Fruit fly (Drosophila melanogaster) whole organism, wandering third instar larva: ENCODE data around the gene SsRbeta.

ENCODE experiments used
- Abd-B ChIP-seq: fragments of >200 bp; optimal IDR thresholded peaks from 2 replicates; lab custom pipeline; 2017; ENCODE audit warnings: missing biosample characterization, missing genetic modification characterization
- CG32264 ChIP-seq: fragments of 200-800 bp; sonication (Bioruptor generic); optimal IDR thresholded peaks from 2 replicates; lab custom pipeline; 2016; ENCODE audit warnings: missing biosample characterization, missing genetic modification characterization
- CG9705 ChIP-seq: fragments of 200-800 bp; sonication (Bioruptor generic); optimal IDR thresholded peaks from 2 replicates; lab custom pipeline; 2018; ENCODE audit warnings: missing biosample characterization, mild to moderate bottlenecking, missing genetic modification characterization
- CrebA ChIP-seq: fragments of 200-800 bp; sonication (Bioruptor generic); optimal IDR thresholded peaks from 2 replicates; lab custom pipeline; 2016; ENCODE audit warnings: missing biosample characterization, mild to moderate bottlenecking, missing genetic modification characterization, borderline replicate concordance
- Dfd ChIP-seq: fragments of >200 bp; optimal IDR thresholded peaks from 2 replicates; lab custom pipeline; 2017; ENCODE audit warnings: missing biosample characterization, missing genetic modification characterization
- Dif ChIP-seq: fragments of 200-275, 200-300 bp; sonication (Bioruptor generic); optimal IDR thresholded peaks from 2 replicates; lab custom pipeline; 2018; ENCODE audit warnings: missing biosample characterization, missing genetic modification characterization; ENCODE audit not compliant: partially characterized antibody
- GATAd ChIP-seq: sonication (Bioruptor generic); optimal IDR thresholded peaks from 2 replicates; lab custom pipeline; 2016; ENCODE audit warnings: missing biosample characterization, missing genetic modification characterization
- HLH106 ChIP-seq: fragments of 200-800 bp; optimal IDR thresholded peaks from 3 replicates; lab custom pipeline; 2019; ENCODE audit warnings: missing biosample characterization, mild to moderate bottlenecking, missing genetic modification characterization, moderate library complexity
- Hnf4 ChIP-seq: fragments of 200-800 bp; sonication (Bioruptor generic); optimal IDR thresholded peaks from 2 replicates; lab custom pipeline; 2016; ENCODE audit warnings: missing biosample characterization, mild to moderate bottlenecking, missing genetic modification characterization
- Hr78 ChIP-seq: fragments of >200 bp; optimal IDR thresholded peaks from 2 replicates; lab custom pipeline; 2017; ENCODE audit warnings: missing biosample characterization, missing genetic modification characterization
- Hr83 ChIP-seq: fragments of 200-300 bp; sonication (Bioruptor generic); optimal IDR thresholded peaks from 2 replicates; lab custom pipeline; 2016; ENCODE audit warnings: missing biosample characterization, mild to moderate bottlenecking, missing genetic modification characterization, moderate library complexity; ENCODE audit not compliant: poor library complexity, severe bottlenecking
- Jra ChIP-seq: sonication (Bioruptor generic); optimal IDR thresholded peaks from 2 replicates; lab custom pipeline; 2016; ENCODE audit warnings: missing biosample characterization, missing genetic modification characterization
- Mio ChIP-seq: sonication (Bioruptor generic); optimal IDR thresholded peaks from 2 replicates; lab custom pipeline; 2016; ENCODE audit warnings: missing biosample characterization, missing genetic modification characterization
- Myc ChIP-seq: fragments of >200 bp; optimal IDR thresholded peaks from 2 replicates; lab custom pipeline; 2017
- N ChIP-seq: fragments of >200 bp; optimal IDR thresholded peaks from 2 replicates; lab custom pipeline; 2018; ENCODE audit warnings: missing biosample characterization, missing external identifiers, missing genetic modification characterization
- OdsH ChIP-seq: fragments of 200-800 bp; sonication (Bioruptor generic); optimal IDR thresholded peaks from 2 replicates; lab custom pipeline; 2016; ENCODE audit warnings: missing biosample characterization, mild to moderate bottlenecking, missing genetic modification characterization
- Rel ChIP-seq, 2 experiments: fragments of 200-800 bp; sonication (Bioruptor generic) in 1 of 2; optimal IDR thresholded peaks; 2 replicates in 1 of 2; 3 replicates in 1 of 2; lab custom pipeline; 2016 to 2019; ENCODE audit warnings: mild to moderate bottlenecking in 2 of 2, missing biosample characterization in 2 of 2, missing genetic modification characterization in 2 of 2, moderate library complexity in 1 of 2
- Sp1 ChIP-seq: fragments of 200-800 bp; sonication (Bioruptor generic); optimal IDR thresholded peaks from 3 replicates; lab custom pipeline; 2019; ENCODE audit warnings: missing biosample characterization, mild to moderate bottlenecking, missing genetic modification characterization, moderate library complexity
- Vsx2 ChIP-seq: fragments of 200-300, 225-300 bp; sonication (Bioruptor generic); optimal IDR thresholded peaks from 2 replicates; lab custom pipeline; 2018; ENCODE audit warnings: missing biosample characterization, missing genetic modification characterization; ENCODE audit not compliant: partially characterized antibody
- br ChIP-seq: fragments of 200-800 bp; sonication (Bioruptor generic); optimal IDR thresholded peaks from 2 replicates; lab custom pipeline; 2016; ENCODE audit warnings: missing biosample characterization, missing genetic modification characterization
- brk ChIP-seq: fragments of 200-800 bp; sonication (Bioruptor generic); optimal IDR thresholded peaks from 2 replicates; lab custom pipeline; 2016; ENCODE audit warnings: missing biosample characterization, mild to moderate bottlenecking, missing genetic modification characterization
- dl ChIP-seq, 2 experiments: fragments of 175-275, 200-275 bp in 1 of 2; fragments of 200-275 bp in 1 of 2; sonication (Bioruptor generic); optimal IDR thresholded peaks; lab custom pipeline; 2018; ENCODE audit warnings: mild to moderate bottlenecking in 2 of 2, missing biosample characterization in 2 of 2, missing genetic modification characterization in 2 of 2, moderate library complexity in 2 of 2; ENCODE audit not compliant: partially characterized antibody in 2 of 2, insufficient read depth in 1 of 2
- dmrt93B ChIP-seq: fragments of 200-800 bp; sonication (Bioruptor generic); optimal IDR thresholded peaks from 2 replicates; lab custom pipeline; 2018; ENCODE audit warnings: missing biosample characterization, mild to moderate bottlenecking, missing genetic modification characterization
- dsf ChIP-seq: sonication (Bioruptor generic); optimal IDR thresholded peaks from 2 replicates; lab custom pipeline; 2016; ENCODE audit warnings: missing biosample characterization, missing genetic modification characterization, borderline replicate concordance
- ey ChIP-seq: fragments of 200-800 bp; sonication (Bioruptor generic); optimal IDR thresholded peaks from 2 replicates; lab custom pipeline; 2016; ENCODE audit warnings: missing biosample characterization, missing genetic modification characterization
- foxo ChIP-seq, 2 experiments: fragments of 200-800 bp; sonication (Bioruptor generic); optimal IDR thresholded peaks; 2 replicates in 1 of 2; 3 replicates in 1 of 2; lab custom pipeline; 2016 to 2017; ENCODE audit warnings: missing biosample characterization in 2 of 2, missing genetic modification characterization in 2 of 2
- fru ChIP-seq: fragments of 200-800 bp; sonication (Bioruptor generic); optimal IDR thresholded peaks from 3 replicates; lab custom pipeline; 2016; ENCODE audit warnings: missing biosample characterization, mild to moderate bottlenecking, missing genetic modification characterization
- h ChIP-seq: fragments of 200-800 bp; sonication (Bioruptor generic); optimal IDR thresholded peaks from 3 replicates; lab custom pipeline; 2016; ENCODE audit warnings: missing biosample characterization, mild to moderate bottlenecking, missing genetic modification characterization
- jim ChIP-seq: fragments of 175-275, 200-325 bp; sonication (Bioruptor generic); optimal IDR thresholded peaks from 2 replicates; lab custom pipeline; 2016; ENCODE audit warnings: missing biosample characterization, mild to moderate bottlenecking, missing genetic modification characterization
- lola ChIP-seq: fragments of >200 bp; optimal IDR thresholded peaks from 2 replicates; lab custom pipeline; 2017; ENCODE audit warnings: missing biosample characterization, missing genetic modification characterization
- pan ChIP-seq: fragments of >200 bp; optimal IDR thresholded peaks from 2 replicates; lab custom pipeline; 2017
- psq ChIP-seq: fragments of 200-800 bp; sonication (Bioruptor generic); optimal IDR thresholded peaks from 3 replicates; lab custom pipeline; 2017; ENCODE audit warnings: missing biosample characterization, mild to moderate bottlenecking, missing genetic modification characterization, moderate library complexity
- rgr ChIP-seq: fragments of 200-800 bp; sonication (Bioruptor generic); optimal IDR thresholded peaks from 3 replicates; lab custom pipeline; 2016; ENCODE audit warnings: missing biosample characterization, mild to moderate bottlenecking, missing genetic modification characterization
- sage ChIP-seq: fragments of 200-800 bp; sonication (Bioruptor generic); optimal IDR thresholded peaks from 2 replicates; lab custom pipeline; 2016; ENCODE audit warnings: missing biosample characterization, mild to moderate bottlenecking, missing genetic modification characterization
- sv ChIP-seq: fragments of 200-800 bp; sonication (Bioruptor generic); optimal IDR thresholded peaks from 3 replicates; lab custom pipeline; 2016; ENCODE audit warnings: missing biosample characterization, missing genetic modification characterization
- tai ChIP-seq: sonication (Bioruptor generic); optimal IDR thresholded peaks from 2 replicates; lab custom pipeline; 2016; ENCODE audit warnings: missing biosample characterization, missing genetic modification characterization
- usp ChIP-seq: fragments of >200 bp; optimal IDR thresholded peaks from 2 replicates; lab custom pipeline; 2017; ENCODE audit warnings: missing biosample characterization, missing genetic modification characterization
- woc ChIP-seq: sonication (Bioruptor generic); optimal IDR thresholded peaks from 2 replicates; lab custom pipeline; 2016; ENCODE audit warnings: missing biosample characterization, mild to moderate bottlenecking, missing genetic modification characterization

The SsRbeta gene

DNA sequence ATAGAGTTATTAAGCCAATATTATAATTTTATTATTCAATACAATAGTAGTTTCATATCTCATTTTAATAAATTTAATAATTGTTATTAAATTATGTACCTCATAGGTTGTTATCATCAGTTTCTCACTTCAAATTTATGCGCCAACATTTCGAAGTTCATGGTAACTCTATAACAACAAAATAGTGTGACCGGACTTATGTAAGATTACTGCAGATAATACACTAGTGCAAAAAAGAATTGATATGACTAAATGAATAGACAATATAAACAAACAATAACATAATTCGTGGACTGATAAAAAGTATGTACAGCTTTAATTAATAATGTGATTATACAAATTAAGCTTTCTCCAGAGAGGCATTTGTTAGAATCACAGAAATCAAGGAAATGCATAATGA is 7.6 kb upstream of the SsRbeta start, which contains the start of gene Strump:
Gene Strump (plus strand): TSS at position 212 of the 400 bp plus-strand sequence.
- no peak for TF ChIP-seq Sp1 (GFP tag; lab: Kevin White, UChicago)
- no peak for TF ChIP-seq dl (GFP tag; optimal IDR thresholded peaks at IDR 0.05; lab: Kevin White, UChicago; ENCODE audit: insufficient read depth in 1 of 2, partially characterized antibody in 2 of 2)
- no peak for TF ChIP-seq foxo (GFP tag; optimal IDR thresholded peaks at IDR 0.05; lab: Kevin White, UChicago)
- TF ChIP-seq GATAd (GFP tag; lab: Kevin White, UChicago) = no peak
- TF ChIP-seq ey (GFP tag; lab: Kevin White, UChicago) = no peak
- no peak for TF ChIP-seq h (GFP tag; lab: Kevin White, UChicago)
- TF ChIP-seq br = no peak
- no peak for TF ChIP-seq sv (GFP tag; lab: Kevin White, UChicago)
- no peak for TF ChIP-seq Dif (GFP tag; lab: Kevin White, UChicago)
- TF ChIP-seq pan (lab: Kevin White, UChicago) = no peak
- TF ChIP-seq psq = no peak
- TF ChIP-seq Jra = no peak
- TF ChIP-seq dsf = no peak
- TF ChIP-seq Hr83 (GFP tag; lab: Kevin White, UChicago) = no peak
- TF ChIP-seq Myc (lab: Kevin White, UChicago) = no peak
- TF ChIP-seq lola = no peak
- no peak for TF ChIP-seq Vsx2 (GFP tag; lab: Kevin White, UChicago)
- TF ChIP-seq CG32264 = no peak
- TF ChIP-seq CG9705 (GFP tag; lab: Kevin White, UChicago) = no peak
- no peak for TF ChIP-seq N (GFP tag; lab: Kevin White, UChicago)

DNA sequence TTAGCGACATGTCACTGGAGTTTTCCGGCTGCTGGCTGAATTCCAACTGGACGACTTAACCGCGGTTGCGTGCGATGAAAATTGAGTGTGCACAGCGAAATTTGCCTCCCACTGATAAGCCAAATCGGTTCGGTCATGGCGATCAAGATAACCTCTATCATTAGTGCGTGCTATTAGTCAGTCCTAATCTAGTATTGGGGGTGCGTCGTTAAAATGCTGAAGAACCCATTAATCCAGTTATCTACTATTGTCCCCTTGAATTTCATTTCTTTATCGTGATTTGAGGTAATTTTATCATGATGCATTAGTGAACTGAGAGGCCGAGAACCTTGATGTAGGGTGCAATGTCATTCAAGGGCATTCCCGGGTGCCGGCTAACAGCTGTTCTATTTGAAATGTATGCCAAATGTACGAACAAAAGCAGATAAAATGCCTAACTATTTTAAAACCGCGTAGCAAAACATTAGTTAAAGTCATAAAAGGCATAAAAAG is 890 bp upstream of the SsRbeta start, which contains the start of gene Pgm1:
Gene Pgm1 (minus strand): TSS at position 51 of the 492 bp plus-strand sequence.
- peak; percentile 55 to 94 for TF ChIP-seq foxo (GFP tag; optimal IDR thresholded peaks at IDR 0.05; lab: Kevin White, UChicago)
- TF ChIP-seq brk (GFP tag; lab: Kevin White, UChicago) = no peak
- TF ChIP-seq rgr (GFP tag; lab: Kevin White, UChicago) = peak; percentile 94
- no peak for TF ChIP-seq lola
- TF ChIP-seq sv (GFP tag; lab: Kevin White, UChicago) = peak; percentile 79
- no peak for TF ChIP-seq Abd-B (GFP tag; lab: Kevin White, UChicago)
- TF ChIP-seq jim (GFP tag; lab: Kevin White, UChicago) = no peak
- TF ChIP-seq GATAd (GFP tag; lab: Kevin White, UChicago) = no peak
- no peak for TF ChIP-seq Hr78 (GFP tag; lab: Kevin White, UChicago)
- TF ChIP-seq h (GFP tag; lab: Kevin White, UChicago) = peak; percentile 94
- TF ChIP-seq dmrt93B (GFP tag; lab: Kevin White, UChicago) = no peak
- TF ChIP-seq tai (GFP tag; lab: Kevin White, UChicago) = no peak
- TF ChIP-seq Sp1 (GFP tag; lab: Kevin White, UChicago) = peak; percentile 90
- no peak for TF ChIP-seq N (GFP tag; lab: Kevin White, UChicago)
- no peak for TF ChIP-seq Dif (GFP tag; lab: Kevin White, UChicago)
- TF ChIP-seq usp (GFP tag; lab: Kevin White, UChicago) = no peak
- TF ChIP-seq Hr83 (GFP tag; lab: Kevin White, UChicago) = peak; percentile 38
- no peak for TF ChIP-seq dl (GFP tag; optimal IDR thresholded peaks at IDR 0.05; lab: Kevin White, UChicago; ENCODE audit: insufficient read depth in 1 of 2, partially characterized antibody in 2 of 2)
- peak; percentile 50 for TF ChIP-seq Rel (GFP tag; optimal IDR thresholded peaks at IDR 0.05; lab: Kevin White, UChicago)
- TF ChIP-seq Rel (tag; optimal IDR thresholded peaks at IDR 0.05; lab: Kevin White, UChicago) = peak; percentile 77
- peak; percentile 43 for TF ChIP-seq Mio (GFP tag; lab: Kevin White, UChicago)
- TF ChIP-seq woc (GFP tag; lab: Kevin White, UChicago) = peak; percentile 96
- no peak for TF ChIP-seq Vsx2 (GFP tag; lab: Kevin White, UChicago)
- peak; percentile 82 for TF ChIP-seq Jra
- peak; percentile 79 for TF ChIP-seq psq
- no peak for TF ChIP-seq dsf
- TF ChIP-seq br = peak; percentile 94
- peak; percentile 88 for TF ChIP-seq HLH106 (tag; lab: Kevin White, UChicago)
- TF ChIP-seq CrebA (GFP tag; lab: Kevin White, UChicago) = no peak
- TF ChIP-seq Myc (lab: Kevin White, UChicago) = peak; percentile 85
- no peak for TF ChIP-seq pan (lab: Kevin White, UChicago)
- peak; percentile 92 for TF ChIP-seq fru (GFP tag; lab: Kevin White, UChicago)
- TF ChIP-seq Hnf4 (GFP tag; lab: Kevin White, UChicago) = peak; percentile 84
- TF ChIP-seq sage = no peak
- TF ChIP-seq Dfd (GFP tag; lab: Kevin White, UChicago) = no peak
- TF ChIP-seq ey (GFP tag; lab: Kevin White, UChicago) = peak; percentile 93
- TF ChIP-seq CG9705 (GFP tag; lab: Kevin White, UChicago) = peak; percentile 76
- TF ChIP-seq CG32264 = peak; percentile 84
- TF ChIP-seq OdsH (GFP tag; lab: Kevin White, UChicago) = peak; percentile 93
